Fruit fly (Drosophila melanogaster) whole organism, embryonic: ENCODE measurements around the gene CG6660.

ENCODE experiments used
- CG5245 ChIP-seq: fragments of 200-800 bp; sonication (Bioruptor generic); optimal IDR thresholded peaks from 3 replicates; lab custom pipeline; 2016; ENCODE audit warnings: missing biosample characterization, missing genetic modification characterization
- CG7556 ChIP-seq: fragments of 200-800 bp; sonication (Bioruptor generic); optimal IDR thresholded peaks from 2 replicates; lab custom pipeline; 2017; ENCODE audit warnings: missing biosample characterization, mild to moderate bottlenecking, missing genetic modification characterization
- ab ChIP-seq: fragments of 200-800 bp; sonication (Bioruptor generic); optimal IDR thresholded peaks from 2 replicates; lab custom pipeline; 2016; ENCODE audit warnings: missing biosample characterization, missing genetic modification characterization
- gsb ChIP-seq: fragments of 200-800 bp; sonication (Bioruptor generic); IDR thresholded peaks from 2 replicates; pipeline ENCODE4 v1.3.6; 2022; ENCODE audit warnings: missing biosample characterization, missing genetic modification characterization

- TF ChIP-seq ab (GFP tag; lab: Kevin White, UChicago) (no peak), CG5245 (GFP tag; lab: Kevin White, UChicago) (no peak), gsb (GFP tag; lab: Robert Waterston, UW) (no peak), CG7556 (no peak)
Observed at dm6 chr3R:22923052-22923451, at the start of gene CG6660.
